Worm (Caenorhabditis elegans) whole organism, L3 larva: ENCODE measurements around the gene snn-1.

Experiments used
- ceh-82 ChIP-seq: fragments of 150-350 bp; optimal IDR thresholded peaks from 2 replicates; lab custom pipeline; 2014; ENCODE audit warnings: missing biosample characterization, missing genetic modification characterization
- egl-5 ChIP-seq: fragments of 150-350 bp; optimal IDR thresholded peaks from 2 replicates; lab custom pipeline; 2017; ENCODE audit warnings: missing biosample characterization, missing genetic modification reagents, missing genetic modification characterization, inconsistent platforms
- elt-2 ChIP-seq: sonication (generic microtip); optimal IDR thresholded peaks from 2 replicates; lab custom pipeline; 2016; ENCODE audit warnings: missing genetic modification reagents, mild to moderate bottlenecking, missing genetic modification characterization, missing compliant biosample characterization
- elt-3 ChIP-seq, 3 experiments: fragments of 150-350 bp in 1 of 3; sonication (generic microtip) in 2 of 3; optimal IDR thresholded peaks; 2 replicates in 2 of 3; 4 replicates in 1 of 3; lab custom pipeline; 2014 to 2017; ENCODE audit warnings: missing biosample characterization in 3 of 3, missing genetic modification characterization in 3 of 3
- jun-1 ChIP-seq: fragments of 150-350 bp; optimal IDR thresholded peaks from 2 replicates; lab custom pipeline; 2014; ENCODE audit warnings: missing biosample characterization, missing genetic modification reagents, missing genetic modification characterization
- nhr-12 ChIP-seq: fragments of 150-350 bp; optimal IDR thresholded peaks from 2 replicates; lab custom pipeline; 2014; ENCODE audit warnings: missing biosample characterization, missing genetic modification characterization
- nhr-23 ChIP-seq: fragments of 150-350 bp; optimal IDR thresholded peaks from 2 replicates; lab custom pipeline; 2014; ENCODE audit warnings: missing biosample characterization, missing genetic modification reagents, missing genetic modification characterization
- pqm-1 ChIP-seq: fragments of 150-350 bp; optimal IDR thresholded peaks from 2 replicates; lab custom pipeline; 2017; ENCODE audit warnings: missing biosample characterization, missing genetic modification characterization, inconsistent platforms
- ztf-11 ChIP-seq: fragments of 150-350 bp; optimal IDR thresholded peaks from 2 replicates; lab custom pipeline; 2014; ENCODE audit warnings: missing biosample characterization, missing genetic modification characterization

DNA sequence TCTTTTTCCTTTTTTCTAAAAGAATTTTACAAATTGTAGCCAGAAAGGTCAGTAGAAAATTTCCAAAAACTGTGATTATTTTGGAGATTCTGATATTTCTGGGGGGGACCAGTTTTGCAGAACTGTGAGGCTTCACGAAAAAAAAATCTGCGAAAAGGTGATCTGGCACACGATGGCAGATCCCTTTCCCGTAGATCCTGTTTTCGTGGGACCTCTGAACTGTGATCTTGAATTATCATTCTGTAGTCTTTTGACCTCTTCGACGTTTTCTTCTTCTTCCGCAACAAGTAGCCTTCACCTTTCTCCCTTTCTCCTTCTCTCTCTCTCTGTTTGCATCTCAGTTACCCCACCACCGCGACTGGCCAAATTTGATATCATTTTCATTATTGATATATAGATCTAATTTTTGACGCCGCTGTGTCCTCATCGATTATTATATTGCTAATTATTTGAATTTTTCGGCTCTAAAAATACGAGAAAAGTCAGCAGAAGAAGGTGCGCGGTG lies 39.1 kb upstream of the snn-1 start:
- TF ChIP-seq ztf-11 (no peak), ceh-82 (no peak), pqm-1 (tag; lab: Kevin White, UChicago) (no peak), elt-2 (tag; lab: Kevin White, UChicago) (no peak), nhr-12 (tag; lab: Kevin White, UChicago) (no peak), egl-5 (tag; lab: Kevin White, UChicago) (no peak), nhr-23 (tag; lab: Kevin White, UChicago) (peak; percentile 34), jun-1 (tag; lab: Kevin White, UChicago) (no peak), elt-3 (tag; optimal IDR thresholded peaks at IDR 0.05; lab: Kevin White, UChicago) (no peak)
